Fruit fly (Drosophila melanogaster): ENCODE results near the gene CG33263.

The CG33263 gene

dm6 chr3L:13450177-13450793 is 26.3 kb upstream of the CG33263 start, which contains the start of the genes JMJD7 and CG10738 (continued):
- no peak for TF ChIP-seq Scr (GFP tag; IDR thresholded peaks at IDR 0.05; ENCODE audit: partially characterized antibody)
- peak in 1 of 2 experiments; percentile 19 for TF ChIP-seq Hr51 (GFP tag; optimal IDR thresholded peaks at IDR 0.05)
- TF ChIP-seq Lhr (GFP tag; optimal IDR thresholded peaks at IDR 0.05): no peak
- peak; percentile 83 for TF ChIP-seq CG14014 (GFP tag; IDR thresholded peaks at IDR 0.05)
- no peak for TF ChIP-seq Bgb (GFP tag; IDR thresholded peaks at IDR 0.05; ENCODE audit: partially characterized antibody)
- peak; percentile 35 for TF ChIP-seq CG9817 (tag; optimal IDR thresholded peaks at IDR 0.05)
- TF ChIP-seq Doc2 (GFP tag; IDR thresholded peaks at IDR 0.05): no peak
- peak; percentile 82 for TF ChIP-seq Fer1 (GFP tag; optimal IDR thresholded peaks at IDR 0.05)
- no peak for TF ChIP-seq dan (GFP tag; IDR thresholded peaks at IDR 0.05)
- TF ChIP-seq Pdp1 (GFP tag; optimal IDR thresholded peaks at IDR 0.05): no peak
- TF ChIP-seq H15 (GFP tag; IDR thresholded peaks at IDR 0.05): peak; percentile 60; the same call in 2 of the 3 replicates
- peak; percentile 53; the same call in 1 of the 2 replicates for TF ChIP-seq Nf-YA (GFP tag; IDR thresholded peaks at IDR 0.05)
- TF ChIP-seq CG31365 (tag; optimal IDR thresholded peaks at IDR 0.05): no peak
- TF ChIP-seq CG8089 (GFP tag; optimal IDR thresholded peaks at IDR 0.05): no peak
- peak; percentile 42; the same call in 1 of the 2 replicates for TF ChIP-seq ara (GFP tag; IDR thresholded peaks at IDR 0.05)
- no peak for TF ChIP-seq usp (GFP tag; optimal IDR thresholded peaks at IDR 0.05)
- TF ChIP-seq Elba2 (GFP tag; optimal IDR thresholded peaks at IDR 0.05): no peak
- peak; percentile 70 for TF ChIP-seq onecut (GFP tag; IDR thresholded peaks at IDR 0.05)
- TF ChIP-seq jumu (GFP tag; optimal IDR thresholded peaks at IDR 0.05): peak; percentile 12
- TF ChIP-seq CG15514 (GFP tag; optimal IDR thresholded peaks at IDR 0.05): peak; percentile 70
- peak; percentile 67 for TF ChIP-seq CG11247 (GFP tag; IDR thresholded peaks at IDR 0.05)
- TF ChIP-seq CG6654 (GFP tag; optimal IDR thresholded peaks at IDR 0.05): peak; percentile 56
- TF ChIP-seq CG15696 (tag; optimal IDR thresholded peaks at IDR 0.05): peak; percentile 22
- TF ChIP-seq CG30431 (GFP tag; optimal IDR thresholded peaks at IDR 0.05): no peak
- no peak for TF ChIP-seq Kr (GFP tag; optimal IDR thresholded peaks at IDR 0.05)
- no peak for TF ChIP-seq CG12236 (GFP tag; optimal IDR thresholded peaks at IDR 0.05)
- no peak for TF ChIP-seq CG9609 (GFP tag; optimal IDR thresholded peaks at IDR 0.05)
- no peak for TF ChIP-seq B-H2 (GFP tag; optimal IDR thresholded peaks at IDR 0.05)
- peak; percentile 80 for TF ChIP-seq sug (tag; optimal IDR thresholded peaks at IDR 0.05)
- peak; percentile 53 for TF ChIP-seq CG13296 (GFP tag; optimal IDR thresholded peaks at IDR 0.05)
- TF ChIP-seq TFAM (GFP tag; optimal IDR thresholded peaks at IDR 0.05): no peak
- TF ChIP-seq PHDP (tag; optimal IDR thresholded peaks at IDR 0.05): no peak
- TF ChIP-seq pb (GFP tag; optimal IDR thresholded peaks at IDR 0.05): peak; percentile 39
- peak; percentile 36; the same call in 1 of the 2 replicates for TF ChIP-seq seq (GFP tag; IDR thresholded peaks at IDR 0.05)
- peak; percentile 55; the same call in 1 of the 3 replicates for TF ChIP-seq zfh1 (GFP tag; IDR thresholded peaks at IDR 0.05)
- peak; percentile 9 for TF ChIP-seq CG12155 (GFP tag; optimal IDR thresholded peaks at IDR 0.05)
- TF ChIP-seq CG10959 (GFP tag; IDR thresholded peaks at IDR 0.05): no peak; the same call in 1 of the 2 replicates
- no peak for TF ChIP-seq Dad (GFP tag; optimal IDR thresholded peaks at IDR 0.05)
- TF ChIP-seq cg (GFP tag; optimal IDR thresholded peaks at IDR 0.05): no peak
- no peak for TF ChIP-seq hkb (optimal IDR thresholded peaks at IDR 0.05)
- TF ChIP-seq hkb (GFP tag; IDR thresholded peaks at IDR 0.05): peak; percentile 78
- TF ChIP-seq Trl (optimal IDR thresholded peaks at IDR 0.05): no peak
- peak; percentile 11 for TF ChIP-seq Trl (GFP tag; optimal IDR thresholded peaks at IDR 0.05)
- peak; percentile 33 for TF ChIP-seq stwl (tag; optimal IDR thresholded peaks at IDR 0.05)
- peak; percentile 56 for TF ChIP-seq CG17359 (tag; optimal IDR thresholded peaks at IDR 0.05)
- TF ChIP-seq CG3726 (GFP tag; IDR thresholded peaks at IDR 0.05): no peak
- TF ChIP-seq chinmo (GFP tag; IDR thresholded peaks at IDR 0.05; ENCODE audit: partially characterized antibody): no peak
- TF ChIP-seq Mrtf (GFP tag; IDR thresholded peaks at IDR 0.05): peak; percentile 60
- TF ChIP-seq sens (GFP tag): peak; percentile 66
- TF ChIP-seq CG7556 (GFP tag; optimal IDR thresholded peaks at IDR 0.05): no peak
- peak; percentile 83 for TF ChIP-seq ci (GFP tag; IDR thresholded peaks at IDR 0.05)
